Worm (Caenorhabditis elegans) whole organism, young adult: ENCODE data around the gene M05D6.1.
A peak's percentile ranks its signal among the peaks of the same experiment; 100 is the strongest.

Experiments used
- B0019.2 ChIP-seq: fragments of 200-800 bp; sonication (Bioruptor generic); conservative IDR thresholded peaks from 2 replicates; pipeline ENCODE4 v1.3.6; 2022; ENCODE audit warnings: missing genetic modification reagents, missing genetic modification characterization, missing compliant biosample characterization
- C17E4.6 ChIP-seq: fragments of 200-800 bp; sonication (Bioruptor generic); IDR thresholded peaks from 2 replicates; pipeline ENCODE4 v1.3.6; 2022; ENCODE audit warnings: missing genetic modification reagents, missing genetic modification characterization, missing compliant biosample characterization
- D2030.7 ChIP-seq: fragments of 200-800 bp; sonication (Bioruptor generic); IDR thresholded peaks from 2 replicates; pipeline ENCODE4 v1.3.6; 2022; ENCODE audit warnings: missing genetic modification reagents, missing genetic modification characterization, missing compliant biosample characterization
- F33H1.4 ChIP-seq: fragments of 200-800 bp; sonication (Bioruptor generic); IDR thresholded peaks from 2 replicates; pipeline ENCODE4 v1.3.6; 2022; ENCODE audit warnings: missing genetic modification reagents, missing genetic modification characterization, missing compliant biosample characterization
- Y53G8AR.9 ChIP-seq: fragments of 200-800 bp; sonication (Bioruptor generic); conservative IDR thresholded peaks from 2 replicates; pipeline ENCODE4 v1.3.6; 2022; ENCODE audit warnings: missing genetic modification reagents, missing genetic modification characterization, missing compliant biosample characterization
- athp-1 ChIP-seq: sonication (generic microtip); optimal IDR thresholded peaks from 2 replicates; lab custom pipeline; 2017; ENCODE audit warnings: mild to moderate bottlenecking, missing genetic modification characterization, missing compliant biosample characterization
- attf-5 ChIP-seq: fragments of 200-800 bp; sonication (Bioruptor generic); optimal IDR thresholded peaks from 2 replicates; lab custom pipeline; 2018; ENCODE audit warnings: mild to moderate bottlenecking, missing genetic modification characterization, missing compliant biosample characterization
- attf-6 ChIP-seq: fragments of 200-800 bp; sonication (Bioruptor generic); IDR thresholded peaks from 2 replicates; pipeline ENCODE4 v1.3.6; 2022; ENCODE audit warnings: missing genetic modification reagents, missing genetic modification characterization, missing compliant biosample characterization
- bed-1 ChIP-seq: fragments of 200-800 bp; sonication (Bioruptor generic); IDR thresholded peaks from 2 replicates; pipeline ENCODE4 v1.3.6; 2022; ENCODE audit warnings: missing genetic modification reagents, missing genetic modification characterization, missing compliant biosample characterization
- cebp-1 ChIP-seq, 2 experiments: fragments of 200-800 bp in 1 of 2; sonication (Bioruptor generic) in 1 of 2; sonication (generic microtip) in 1 of 2; IDR thresholded peaks in 1 of 2; optimal IDR thresholded peaks in 1 of 2; 2 replicates each; pipeline versions ENCODE4 v1.3.6 to Lab custom; 2017 to 2022; ENCODE audit warnings: missing compliant biosample characterization in 2 of 2, missing genetic modification characterization in 2 of 2, mild to moderate bottlenecking in 1 of 2, missing genetic modification reagents in 1 of 2, moderate library complexity in 1 of 2
- ceh-27 ChIP-seq: fragments of 200-800 bp; sonication (Bioruptor generic); optimal IDR thresholded peaks from 2 replicates; lab custom pipeline; 2018; ENCODE audit warnings: mild to moderate bottlenecking, missing genetic modification characterization, moderate library complexity, missing compliant biosample characterization
- ceh-91 ChIP-seq: fragments of 200-800 bp; sonication (Bioruptor generic); IDR thresholded peaks from 2 replicates; pipeline ENCODE4 v1.3.6; 2022; ENCODE audit warnings: missing genetic modification reagents, missing genetic modification characterization, missing compliant biosample characterization
- dox-1 ChIP-seq: fragments of 200-800 bp; sonication (Bioruptor generic); IDR thresholded peaks from 2 replicates; pipeline ENCODE4 v1.3.6; 2022; ENCODE audit warnings: missing genetic modification reagents, missing genetic modification characterization, missing compliant biosample characterization
- dpl-1 ChIP-seq: fragments of 150-350 bp; optimal IDR thresholded peaks from 2 replicates; lab custom pipeline; 2014; ENCODE audit warnings: missing biosample characterization, missing genetic modification reagents, missing genetic modification characterization
- efl-1 ChIP-seq: fragments of 150-350 bp; optimal IDR thresholded peaks from 2 replicates; lab custom pipeline; 2014; ENCODE audit warnings: missing biosample characterization, missing genetic modification reagents, missing genetic modification characterization
- hmg-1.2 ChIP-seq: fragments of 200-800 bp; sonication (Bioruptor generic); IDR thresholded peaks from 2 replicates; pipeline ENCODE4 v1.3.6; 2022; ENCODE audit warnings: missing genetic modification reagents, missing genetic modification characterization, missing compliant biosample characterization
- hrde-1 ChIP-seq: sonication (generic microtip); optimal IDR thresholded peaks from 2 replicates; lab custom pipeline; 2016; ENCODE audit warnings: missing genetic modification characterization, mild to moderate bottlenecking, missing compliant biosample characterization, moderate library complexity, missing genotype, missing genetic modification reagents, borderline replicate concordance
- lag-1 ChIP-seq: fragments of 200-800 bp; sonication (Bioruptor generic); IDR thresholded peaks from 2 replicates; pipeline ENCODE4 v1.3.6; 2022; ENCODE audit warnings: missing genetic modification reagents, missing genetic modification characterization, missing compliant biosample characterization
- let-526 ChIP-seq: fragments of 200-800 bp; sonication (Bioruptor generic); IDR thresholded peaks from 2 replicates; pipeline ENCODE4 v1.3.6; 2022; ENCODE audit warnings: missing genetic modification reagents, missing genetic modification characterization, missing compliant biosample characterization
- let-607 ChIP-seq, 2 experiments: fragments of 200-800 bp in 1 of 2; sonication (Bioruptor generic) in 1 of 2; sonication (generic microtip) in 1 of 2; optimal IDR thresholded peaks; 2 replicates each; lab custom pipeline; 2016 to 2018; ENCODE audit warnings: mild to moderate bottlenecking in 2 of 2, missing compliant biosample characterization in 2 of 2, missing genetic modification characterization in 2 of 2, moderate library complexity in 2 of 2, missing genotype in 1 of 2
- lin-40 ChIP-seq: sonication (generic microtip); optimal IDR thresholded peaks from 2 replicates; lab custom pipeline; 2016; ENCODE audit warnings: missing genetic modification characterization, mild to moderate bottlenecking, missing compliant biosample characterization, missing genotype, missing genetic modification reagents
- lin-54 ChIP-seq: fragments of 200-800 bp; sonication (Bioruptor generic); optimal IDR thresholded peaks from 2 replicates; lab custom pipeline; 2018; ENCODE audit warnings: mild to moderate bottlenecking, missing genetic modification characterization, missing compliant biosample characterization
- madf-8 ChIP-seq: fragments of 200-800 bp; sonication (Bioruptor generic); conservative IDR thresholded peaks from 2 replicates; pipeline ENCODE4 v1.3.6; 2022; ENCODE audit warnings: missing genetic modification reagents, missing genetic modification characterization, missing compliant biosample characterization
- mcd-1 ChIP-seq: fragments of 200-800 bp; sonication (Bioruptor generic); IDR thresholded peaks from 2 replicates; pipeline ENCODE4 v1.3.6; 2022; ENCODE audit warnings: missing genetic modification reagents, missing genetic modification characterization, missing compliant biosample characterization
- nfyb-1 ChIP-seq: fragments of 200-800 bp; sonication (Bioruptor generic); IDR thresholded peaks from 2 replicates; pipeline ENCODE4 v1.3.6; 2022; ENCODE audit warnings: missing genetic modification reagents, missing genetic modification characterization, missing compliant biosample characterization
- pbrm-1 ChIP-seq: fragments of 200-800 bp; sonication (Bioruptor generic); IDR thresholded peaks from 2 replicates; pipeline ENCODE4 v1.3.6; 2022; ENCODE audit warnings: missing genetic modification reagents, missing genetic modification characterization, missing compliant biosample characterization
- rcor-1 ChIP-seq: fragments of 200-800 bp; sonication (Bioruptor generic); IDR thresholded peaks from 2 replicates; pipeline ENCODE4 v1.3.6; 2022; ENCODE audit warnings: missing genetic modification reagents, missing genetic modification characterization, missing compliant biosample characterization
- rec-8 ChIP-seq, 2 experiments: sonication (generic microtip); optimal IDR thresholded peaks; 2 replicates each; lab custom pipeline; 2016; ENCODE audit warnings: mild to moderate bottlenecking in 2 of 2, missing genetic modification characterization in 2 of 2, missing genetic modification reagents in 2 of 2, missing genotype in 2 of 2, missing biosample characterization in 1 of 2, missing compliant biosample characterization in 1 of 2, moderate library complexity in 1 of 2
- sea-2 ChIP-seq: fragments of 200-800 bp; sonication (Bioruptor generic); IDR thresholded peaks from 2 replicates; pipeline ENCODE4 v1.3.6; 2022; ENCODE audit warnings: missing genetic modification characterization, missing compliant biosample characterization
- snpc-1.1 ChIP-seq: sonication (generic microtip); optimal IDR thresholded peaks from 2 replicates; lab custom pipeline; 2017; ENCODE audit warnings: missing genetic modification characterization, mild to moderate bottlenecking, missing compliant biosample characterization, antibody characterized with exemption, moderate library complexity, missing genotype, missing genetic modification reagents; ENCODE audit not compliant: insufficient read depth
- snpc-3.4 ChIP-seq: sonication (generic microtip); optimal IDR thresholded peaks from 2 replicates; lab custom pipeline; 2017; ENCODE audit warnings: missing genetic modification characterization, mild to moderate bottlenecking, missing compliant biosample characterization, antibody characterized with exemption, moderate library complexity, missing genotype, missing genetic modification reagents
- snpc-4 ChIP-seq, 5 experiments: fragments of 150-350 bp in 1 of 5; sonication (generic microtip) in 4 of 5; optimal IDR thresholded peaks; 2 replicates each; lab custom pipeline; 2014 to 2018; ENCODE audit warnings: missing genetic modification characterization in 5 of 5, missing biosample characterization in 3 of 5, antibody characterized with exemption in 2 of 5, mild to moderate bottlenecking in 2 of 5, missing compliant biosample characterization in 2 of 5, missing genotype in 2 of 5, moderate library complexity in 2 of 5, missing genetic modification reagents in 1 of 5
- tbp1 ChIP-seq: fragments of 200-800 bp; sonication (Bioruptor generic); optimal IDR thresholded peaks from 2 replicates; lab custom pipeline; 2018; ENCODE audit warnings: mild to moderate bottlenecking, missing genetic modification characterization, missing compliant biosample characterization
- xnd-1 ChIP-seq: sonication (generic microtip); optimal IDR thresholded peaks from 2 replicates; lab custom pipeline; 2016; ENCODE audit warnings: missing genotype, missing genetic modification reagents, missing genetic modification characterization, missing compliant biosample characterization
- ztf-25 ChIP-seq: fragments of 200-800 bp; sonication (Bioruptor generic); IDR thresholded peaks from 2 replicates; pipeline ENCODE4 v1.3.6; 2022; ENCODE audit warnings: missing genetic modification reagents, missing genetic modification characterization, missing compliant biosample characterization
- ztf-28 ChIP-seq: fragments of 200-800 bp; sonication (Bioruptor generic); IDR thresholded peaks from 2 replicates; pipeline ENCODE4 v1.3.6; 2022; ENCODE audit warnings: missing genetic modification reagents, missing genetic modification characterization, missing compliant biosample characterization

The M05D6.1 gene

DNA sequence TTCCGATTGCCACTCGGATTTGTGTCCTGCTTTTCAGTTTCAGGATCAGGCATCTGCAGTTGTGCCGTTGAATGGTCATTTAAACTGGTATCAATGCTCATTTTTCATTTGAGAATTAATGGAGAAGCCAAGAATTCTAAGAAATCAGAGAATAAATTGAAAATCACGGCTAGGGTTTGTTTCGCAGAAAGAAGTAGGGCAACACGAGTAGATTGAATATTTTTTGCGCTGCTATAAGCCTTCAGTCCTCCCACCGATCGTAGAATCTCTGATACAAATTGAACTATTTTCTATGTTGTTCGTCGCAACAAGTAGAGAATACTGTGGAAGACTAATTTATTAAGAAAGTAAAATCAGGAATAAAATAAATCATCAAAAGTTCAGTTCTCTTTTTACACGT is 38.2 kb downstream of the M05D6.1 start, which contains the start of gene acp-3:
TSS of gene acp-3 (minus strand) at position 101 of the 400 bp plus-strand sequence.
- no peak for TF ChIP-seq xnd-1
- no peak for TF ChIP-seq C17E4.6 (GFP tag; lab: Robert Waterston, UW)
- TF ChIP-seq tbp1 (GFP tag; lab: Kevin White, UChicago), result no peak
- no peak for TF ChIP-seq attf-5 (GFP tag; lab: Kevin White, UChicago)
- no peak for TF ChIP-seq let-526 (GFP tag; lab: Robert Waterston, UW)
- TF ChIP-seq Y53G8AR.9 (GFP tag; lab: Robert Waterston, UW), result no peak
- TF ChIP-seq sea-2, result no peak
- no peak for TF ChIP-seq lag-1

ce11 chrII:8435005-8435404 is 40.2 kb downstream of the M05D6.1 start, which contains the start of gene acp-4:
Gene acp-4, minus strand, starts transcription at chrII:8435105.
- TF ChIP-seq cebp-1 (GFP tag; IDR thresholded peaks at IDR 0.05; lab: Robert Waterston, UW) (no peak), cebp-1 (tag; optimal IDR thresholded peaks at IDR 0.05; lab: Kevin White, UChicago) (no peak), ceh-27 (GFP tag; lab: Kevin White, UChicago) (no peak), ztf-25 (no peak), madf-8 (GFP tag; lab: Robert Waterston, UW) (no peak), lin-40 (no peak), athp-1 (no peak), dpl-1 (GFP tag; lab: Kevin White, UChicago) (no peak), dox-1 (GFP tag; lab: Robert Waterston, UW) (no peak)

ce11 chrII:8432949-8433348 is 42.3 kb downstream of the M05D6.1 start:
- TF ChIP-seq hmg-1.2 (GFP tag; lab: Robert Waterston, UW) (peak; percentile 46), pbrm-1 (peak; percentile 61), snpc-1.1 (tag; lab: Kevin White, UChicago) (peak; percentile 51), snpc-4 (GFP tag; optimal IDR thresholded peaks at IDR 0.05; lab: Kevin White, UChicago) (peak; percentile 33), snpc-4 (tag; optimal IDR thresholded peaks at IDR 0.05; lab: Kevin White, UChicago) (peak in 2 of 4 experiments; percentile 55 to 85), attf-6 (GFP tag; lab: Robert Waterston, UW) (0 out of 2 replicates have a peak, but pooled peaks have one; percentile 67)
- TF ChIP-seq, all 124 proteins: peak for 5; not testable (repeated sequence) for 119

DNA sequence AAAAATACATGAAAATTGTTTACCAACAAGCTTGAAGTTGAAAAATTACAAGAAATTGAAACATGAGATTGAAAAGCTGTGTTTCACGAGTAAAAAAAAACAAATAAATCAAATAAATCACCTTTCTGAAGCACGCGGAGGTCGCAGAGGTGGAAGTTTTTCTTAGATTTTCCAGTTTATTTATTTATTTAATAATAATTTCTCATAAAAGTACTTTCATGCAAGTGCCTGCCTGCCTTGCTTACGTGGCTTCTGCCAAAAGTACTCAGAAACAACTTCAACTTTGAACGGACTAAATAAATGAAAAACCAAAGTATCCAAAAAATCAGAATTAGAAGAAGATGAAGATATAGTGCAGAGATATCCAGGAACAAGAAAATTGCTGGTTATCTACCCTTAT is 43.3 kb downstream of the M05D6.1 start, which contains the start of gene acp-2:
TSS of gene acp-2 (minus strand) at position 101 of the 400 bp plus-strand sequence.
- TF ChIP-seq hrde-1 (tag; lab: Kevin White, UChicago) (no peak), snpc-4 (GFP tag; optimal IDR thresholded peaks at IDR 0.05; lab: Kevin White, UChicago) (no peak), snpc-4 (tag; optimal IDR thresholded peaks at IDR 0.05; lab: Kevin White, UChicago) (no peak), D2030.7 (no peak), rec-8 (tag; optimal IDR thresholded peaks at IDR 0.05; lab: Kevin White, UChicago) (no peak)

ce11 chrII:8428947-8429919 is 46.0 kb downstream of the M05D6.1 start:
- TF ChIP-seq ceh-91 (GFP tag; lab: Robert Waterston, UW), result peak; percentile 70
- TF ChIP-seq efl-1 (GFP tag; lab: Kevin White, UChicago), result peak; percentile 24
- TF ChIP-seq mcd-1 (GFP tag; lab: Robert Waterston, UW), result no peak
- TF ChIP-seq xnd-1, result peak; percentile 75
- peak; percentile 83 for TF ChIP-seq F33H1.4 (GFP tag; lab: Robert Waterston, UW)
- no peak for TF ChIP-seq rec-8 (tag; optimal IDR thresholded peaks at IDR 0.05; lab: Kevin White, UChicago)
- no peak for TF ChIP-seq rcor-1 (GFP tag; lab: Robert Waterston, UW)
- peak; percentile 38; the same call in 1 of the 2 replicates for TF ChIP-seq B0019.2 (GFP tag; lab: Robert Waterston, UW)
- TF ChIP-seq bed-1 (GFP tag; lab: Robert Waterston, UW), result no peak
- peak; percentile 37 for TF ChIP-seq tbp1 (GFP tag; lab: Kevin White, UChicago)
- peak; percentile 79 to 85 for TF ChIP-seq let-607 (tag; optimal IDR thresholded peaks at IDR 0.05; lab: Kevin White, UChicago)
- TF ChIP-seq nfyb-1 (GFP tag; lab: Robert Waterston, UW), result 0 out of 2 replicates have a peak, but pooled peaks have one; percentile 26
- TF ChIP-seq ztf-28 (GFP tag; lab: Robert Waterston, UW), result no peak
- TF ChIP-seq snpc-3.4 (tag; lab: Kevin White, UChicago), result peak; percentile 38
- TF ChIP-seq lin-54, result peak; percentile 47
- TF ChIP-seq D2030.7, result peak; percentile 76
